Worm (Caenorhabditis elegans) whole organism, L4 larva: ENCODE data around the gene ttr-15.

Experiments
- dpl-1 ChIP-seq: fragments of 150-350 bp; optimal IDR thresholded peaks from 2 replicates; lab custom pipeline; 2014; ENCODE audit warnings: missing biosample characterization, missing genetic modification reagents, missing genetic modification characterization
- fkh-10 ChIP-seq: fragments of 150-350 bp; optimal IDR thresholded peaks from 2 replicates; lab custom pipeline; 2014; ENCODE audit warnings: missing biosample characterization, missing genetic modification reagents, missing genetic modification characterization
- hlh-30 ChIP-seq: sonication (generic microtip); optimal IDR thresholded peaks from 2 replicates; lab custom pipeline; 2017; ENCODE audit warnings: antibody characterized with exemption, mild to moderate bottlenecking, missing genetic modification characterization, missing compliant biosample characterization; ENCODE audit not compliant: insufficient read depth
- madf-5 ChIP-seq, 2 experiments: fragments of 200-800 bp; sonication (Bioruptor generic); IDR thresholded peaks; 2 replicates each; pipeline ENCODE4 v1.3.6; 2022; ENCODE audit warnings: missing compliant biosample characterization in 2 of 2, missing genetic modification characterization in 2 of 2
- nhr-11 ChIP-seq: fragments of 150-350 bp; optimal IDR thresholded peaks from 2 replicates; lab custom pipeline; 2014; ENCODE audit warnings: missing biosample characterization, missing genetic modification characterization
- nhr-25 ChIP-seq: sonication (generic microtip); optimal IDR thresholded peaks from 2 replicates; lab custom pipeline; 2017; ENCODE audit warnings: missing genetic modification characterization, mild to moderate bottlenecking, missing compliant biosample characterization, antibody characterized with exemption, moderate library complexity, borderline replicate concordance; ENCODE audit not compliant: insufficient read depth
- nhr-76 ChIP-seq: fragments of 150-350 bp; optimal IDR thresholded peaks from 2 replicates; lab custom pipeline; 2014; ENCODE audit warnings: missing biosample characterization, missing genetic modification characterization
- pha-4 ChIP-seq, 2 experiments: fragments of 150-350 bp in 1 of 2; fragments of 200-800 bp in 1 of 2; sonication (Bioruptor generic) in 1 of 2; IDR thresholded peaks in 1 of 2; optimal IDR thresholded peaks in 1 of 2; 2 replicates each; pipeline versions ENCODE4 v1.3.6 to Lab custom; 2014 to 2022; ENCODE audit warnings: missing genetic modification characterization in 2 of 2, missing genetic modification reagents in 2 of 2, missing biosample characterization in 1 of 2, missing compliant biosample characterization in 1 of 2
- saeg-2 ChIP-seq: fragments of 200-800 bp; sonication (Bioruptor generic); IDR thresholded peaks from 2 replicates; pipeline ENCODE4 v1.3.6; 2022; ENCODE audit warnings: missing genetic modification reagents, missing genetic modification characterization, missing compliant biosample characterization
- unc-39 ChIP-seq: sonication (generic microtip); optimal IDR thresholded peaks from 2 replicates; lab custom pipeline; 2017; ENCODE audit warnings: missing biosample characterization, missing genetic modification characterization
- zag-1 ChIP-seq: fragments of 150-350 bp; optimal IDR thresholded peaks from 2 replicates; lab custom pipeline; 2014; ENCODE audit warnings: missing biosample characterization, missing genetic modification characterization
- zfp-2 ChIP-seq: sonication (generic microtip); optimal IDR thresholded peaks from 2 replicates; lab custom pipeline; 2016; ENCODE audit warnings: mild to moderate bottlenecking, missing genetic modification characterization, missing compliant biosample characterization

ce11 chrIII:10383804-10384203 lies 46.2 kb downstream of the ttr-15 start:
- no peak for TF ChIP-seq pha-4 (GFP tag; IDR thresholded peaks at IDR 0.05; lab: Robert Waterston, UW)
- TF ChIP-seq pha-4 (tag; optimal IDR thresholded peaks at IDR 0.05; lab: Kevin White, UChicago), result no peak
- no peak for TF ChIP-seq nhr-11 (tag; lab: Kevin White, UChicago)
- TF ChIP-seq hlh-30 (tag; lab: Kevin White, UChicago), result no peak
- no peak for TF ChIP-seq dpl-1 (GFP tag; lab: Kevin White, UChicago)
- no peak for TF ChIP-seq nhr-76
- TF ChIP-seq fkh-10 (GFP tag; lab: Kevin White, UChicago), result no peak
- TF ChIP-seq zag-1 (tag; lab: Kevin White, UChicago), result no peak
- TF ChIP-seq saeg-2 (GFP tag; lab: Robert Waterston, UW), result no peak
- no peak for TF ChIP-seq zfp-2 (tag; lab: Kevin White, UChicago)
- no peak for TF ChIP-seq unc-39 (tag; lab: Kevin White, UChicago)
- no peak for TF ChIP-seq madf-5 (GFP tag; IDR thresholded peaks at IDR 0.05; lab: Robert Waterston, UW)
- TF ChIP-seq nhr-25 (tag; lab: Kevin White, UChicago), result no peak
